Fruit fly (Drosophila melanogaster) Kc167 (cell line): ENCODE results near the gene plh.

Experiments
- Myc ChIP-seq: fragments of >200 bp; optimal IDR thresholded peaks from 2 replicates; lab custom pipeline; 2017; ENCODE audit warnings: missing external identifiers
- Sin3A ChIP-seq: fragments of >200 bp; optimal IDR thresholded peaks from 2 replicates; lab custom pipeline; 2018; ENCODE audit warnings: missing external identifiers
- h ChIP-seq: fragments of >200 bp; optimal IDR thresholded peaks from 3 replicates; lab custom pipeline; 2018; ENCODE audit warnings: missing external identifiers
- insv ChIP-seq: fragments of >200 bp; optimal IDR thresholded peaks from 3 replicates; lab custom pipeline; 2018; ENCODE audit warnings: missing external identifiers
- psq ChIP-seq: fragments of >200 bp; optimal IDR thresholded peaks from 2 replicates; lab custom pipeline; 2017; ENCODE audit warnings: missing external identifiers
- ttk ChIP-seq: sonication (Bioruptor generic); optimal IDR thresholded peaks from 2 replicates; lab custom pipeline; 2017; ENCODE audit warnings: missing external identifiers

Gene plh

DNA sequence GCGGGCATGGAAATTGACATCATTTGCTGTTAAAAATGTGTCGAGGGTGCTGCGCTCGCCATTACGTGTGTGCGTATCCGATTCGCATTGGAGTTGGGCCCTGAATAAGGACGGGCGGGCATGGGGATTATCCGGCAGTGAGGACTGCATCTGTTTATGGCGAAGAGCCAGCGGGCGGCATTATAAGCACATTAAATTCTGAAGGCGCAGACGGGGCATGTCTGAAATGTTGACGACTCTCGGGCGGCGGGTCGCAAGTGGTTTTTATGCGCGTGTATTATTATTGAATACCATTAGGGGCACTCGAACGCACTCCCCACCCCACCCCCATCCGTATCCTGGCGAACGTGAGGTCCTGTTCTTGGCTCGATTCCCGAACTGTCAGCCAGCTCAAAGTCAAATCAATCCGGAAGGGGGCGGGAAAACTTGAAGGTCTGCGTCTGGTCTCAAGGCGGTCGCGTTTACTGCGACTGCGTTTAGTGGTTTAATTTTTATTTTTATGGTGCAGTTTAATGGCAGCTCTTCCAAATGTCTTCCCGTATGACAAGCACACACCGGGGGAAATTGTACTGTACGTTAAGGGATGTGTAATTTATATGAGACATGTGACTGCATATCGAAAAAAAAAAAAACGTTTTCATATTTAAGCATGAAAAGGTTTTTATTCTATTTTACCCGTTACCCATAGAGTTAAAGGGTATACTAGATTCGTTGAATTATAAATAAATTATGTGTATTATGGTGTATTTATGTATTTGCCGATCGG lies 32.4 kb downstream of the plh start:
- TF ChIP-seq ttk (no peak), psq (lab: Kevin White, UChicago) (no peak), Sin3A (no peak)

DNA sequence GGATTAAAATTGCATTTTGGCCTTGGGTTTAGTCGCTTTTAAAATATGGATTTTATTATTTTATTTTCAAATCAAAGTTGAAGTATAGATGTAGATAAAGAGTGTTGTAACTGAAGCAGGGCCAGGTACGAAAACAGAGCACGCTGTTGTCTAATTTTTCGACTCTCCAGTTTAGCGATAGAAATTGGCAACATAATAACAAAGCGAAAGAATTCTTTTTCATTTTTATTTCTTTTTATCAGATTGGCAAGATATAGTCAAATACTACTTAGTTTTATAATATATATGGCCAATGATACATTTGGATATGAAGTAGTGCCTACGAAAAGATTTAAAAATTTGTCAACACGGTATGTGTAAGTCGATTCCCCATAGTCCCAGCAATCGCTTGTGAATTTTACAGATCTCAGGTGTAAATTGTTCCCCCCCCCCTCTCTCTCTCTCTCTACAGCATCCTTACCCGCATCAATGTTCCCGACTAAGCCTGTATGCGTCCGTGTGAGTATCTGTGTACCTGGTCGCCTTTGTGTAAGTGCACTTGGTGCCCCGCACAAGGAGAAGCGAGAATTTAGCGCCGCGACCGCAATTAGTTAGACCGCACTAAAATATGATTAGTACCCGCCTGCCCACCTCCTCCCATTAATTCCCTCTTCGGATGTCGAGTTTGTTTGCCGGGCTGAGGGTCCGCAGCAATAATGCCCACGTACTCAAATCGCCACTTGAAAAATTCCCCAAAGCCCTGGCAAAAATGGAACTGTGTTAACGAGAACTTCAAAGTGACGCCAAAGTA lies 34.8 kb downstream of the plh start:
- no peak for TF ChIP-seq Myc
- TF ChIP-seq ttk = no peak
- TF ChIP-seq insv (lab: Kevin White, UChicago) = no peak
- no peak for TF ChIP-seq Sin3A

DNA sequence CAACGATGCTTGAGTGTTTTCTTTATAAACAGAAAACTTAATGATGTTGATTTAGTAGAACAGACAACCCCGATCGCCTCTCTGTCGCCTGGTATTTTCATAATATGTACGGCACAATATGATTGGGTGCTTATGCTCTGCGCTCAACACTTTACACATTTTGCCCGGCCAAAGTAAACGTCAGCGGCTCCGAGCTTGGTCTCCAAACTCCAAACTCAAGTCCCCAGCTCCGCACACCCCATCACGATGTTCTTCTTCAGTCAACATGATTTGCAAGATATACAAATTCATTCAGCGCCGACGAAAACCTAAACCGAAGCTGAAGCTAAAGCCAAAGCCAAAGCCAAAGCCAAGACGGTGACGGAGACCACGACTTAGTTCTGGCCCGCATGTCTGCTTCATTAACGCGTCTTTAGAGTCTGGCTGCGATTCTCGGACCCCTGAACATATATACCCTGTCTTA lies 35.5 kb downstream of the plh start:
- TF ChIP-seq ttk (no peak), h (lab: Kevin White, UChicago) (no peak), insv (lab: Kevin White, UChicago) (no peak), psq (lab: Kevin White, UChicago) (no peak), Sin3A (no peak), Myc (no peak)

DNA sequence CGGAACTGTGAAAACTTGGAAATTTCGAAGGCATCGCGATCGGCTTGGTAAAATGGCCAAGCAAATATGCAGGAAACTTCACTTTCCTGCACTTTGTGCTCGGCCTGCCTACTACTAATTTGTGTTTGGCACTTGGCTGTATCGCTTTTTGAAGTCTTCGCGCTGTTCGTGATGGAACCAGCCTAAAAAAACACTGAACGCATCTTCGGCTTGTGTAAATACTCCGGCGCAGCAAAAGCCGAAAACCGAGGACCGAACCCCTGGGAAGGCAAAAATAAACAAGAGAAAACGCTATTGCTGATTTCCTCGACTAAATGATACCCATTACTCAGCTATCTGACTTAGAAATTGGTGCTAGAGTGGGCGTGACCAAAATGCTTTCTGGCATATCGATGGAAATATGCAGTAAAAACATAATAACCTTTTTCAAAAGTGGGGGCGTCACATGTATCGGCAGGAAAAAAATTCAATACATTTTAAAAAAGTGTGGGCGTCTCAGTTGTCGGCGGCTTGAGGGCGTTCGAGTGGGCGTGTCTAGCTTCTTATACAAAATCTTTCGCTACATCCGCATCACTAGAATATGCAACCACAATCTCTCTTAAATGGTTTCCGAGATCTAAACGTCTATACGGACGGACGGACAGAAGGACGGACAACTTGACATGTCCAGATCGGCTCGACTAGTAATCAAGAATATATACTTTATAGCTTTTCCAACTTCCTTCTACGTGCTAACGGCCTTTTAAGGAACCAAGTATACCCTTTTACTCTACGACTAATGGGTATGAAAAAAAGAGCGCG lies 36.1 kb downstream of the plh start:
- TF ChIP-seq psq (lab: Kevin White, UChicago) = no peak
- no peak for TF ChIP-seq ttk
- TF ChIP-seq Sin3A = no peak
- TF ChIP-seq h (lab: Kevin White, UChicago) = no peak
- no peak for TF ChIP-seq insv (lab: Kevin White, UChicago)

DNA sequence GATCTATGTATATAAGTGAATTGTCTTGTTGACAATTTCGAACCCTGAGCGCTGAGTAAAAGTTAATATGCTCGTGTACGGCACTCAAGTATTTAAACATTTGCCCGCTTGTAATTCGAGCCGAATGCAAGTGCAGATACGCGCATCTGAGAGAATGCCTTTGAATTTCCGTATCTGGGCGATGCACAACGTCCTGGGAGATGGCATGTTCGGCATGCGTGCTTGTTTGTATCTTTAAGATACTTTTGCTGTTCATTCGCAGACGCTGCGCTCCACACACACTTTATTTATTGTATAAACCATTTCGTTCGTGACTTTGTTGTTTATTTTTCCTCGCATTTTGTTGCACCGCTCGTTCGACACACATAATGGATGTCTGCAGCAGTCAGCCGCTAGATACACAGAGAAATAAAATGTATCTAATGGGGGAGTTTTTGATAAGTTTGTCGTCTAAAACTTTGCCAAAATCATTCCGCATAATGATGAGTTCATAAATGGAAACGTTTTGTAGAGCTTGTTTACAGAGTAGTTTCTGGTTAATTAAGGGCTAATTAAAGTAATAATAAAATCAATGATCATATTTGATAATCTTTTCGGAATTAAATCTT lies 37.0 kb downstream of the plh start:
- TF ChIP-seq Sin3A (no peak), ttk (no peak), psq (lab: Kevin White, UChicago) (no peak), Myc (no peak), h (lab: Kevin White, UChicago) (no peak)

DNA sequence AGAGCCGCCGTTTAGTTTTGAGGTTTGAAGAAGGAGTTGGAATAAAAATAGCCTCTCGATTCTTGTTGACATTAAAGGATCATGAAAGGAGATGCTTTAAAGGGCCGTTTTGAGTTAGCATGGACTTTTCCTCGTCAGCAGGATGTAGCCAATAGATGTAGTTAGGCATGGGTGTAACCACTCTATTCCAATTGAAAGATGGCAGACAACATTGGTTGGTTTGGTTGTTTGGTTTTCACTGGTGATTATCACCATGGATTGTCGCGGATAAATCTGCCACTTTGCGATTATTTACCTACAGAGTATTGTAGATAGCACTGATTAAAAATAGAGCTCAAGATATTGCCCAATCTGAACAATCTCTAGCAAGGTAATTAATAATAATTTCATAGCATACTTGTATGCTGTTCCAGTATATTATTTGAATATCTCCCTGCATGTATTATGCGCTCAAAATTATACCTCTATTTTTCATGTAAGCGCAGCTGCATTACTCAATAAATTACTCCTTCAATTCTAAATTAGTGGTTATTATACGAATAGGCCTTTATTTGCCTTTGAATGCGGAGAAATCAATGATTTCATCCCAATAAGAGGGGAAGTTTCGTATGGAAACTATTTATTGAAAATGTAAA lies 37.8 kb downstream of the plh start:
- TF ChIP-seq ttk = no peak
- TF ChIP-seq Sin3A = no peak
- TF ChIP-seq psq (lab: Kevin White, UChicago) = no peak
- no peak for TF ChIP-seq insv (lab: Kevin White, UChicago)
- TF ChIP-seq Myc = no peak

DNA sequence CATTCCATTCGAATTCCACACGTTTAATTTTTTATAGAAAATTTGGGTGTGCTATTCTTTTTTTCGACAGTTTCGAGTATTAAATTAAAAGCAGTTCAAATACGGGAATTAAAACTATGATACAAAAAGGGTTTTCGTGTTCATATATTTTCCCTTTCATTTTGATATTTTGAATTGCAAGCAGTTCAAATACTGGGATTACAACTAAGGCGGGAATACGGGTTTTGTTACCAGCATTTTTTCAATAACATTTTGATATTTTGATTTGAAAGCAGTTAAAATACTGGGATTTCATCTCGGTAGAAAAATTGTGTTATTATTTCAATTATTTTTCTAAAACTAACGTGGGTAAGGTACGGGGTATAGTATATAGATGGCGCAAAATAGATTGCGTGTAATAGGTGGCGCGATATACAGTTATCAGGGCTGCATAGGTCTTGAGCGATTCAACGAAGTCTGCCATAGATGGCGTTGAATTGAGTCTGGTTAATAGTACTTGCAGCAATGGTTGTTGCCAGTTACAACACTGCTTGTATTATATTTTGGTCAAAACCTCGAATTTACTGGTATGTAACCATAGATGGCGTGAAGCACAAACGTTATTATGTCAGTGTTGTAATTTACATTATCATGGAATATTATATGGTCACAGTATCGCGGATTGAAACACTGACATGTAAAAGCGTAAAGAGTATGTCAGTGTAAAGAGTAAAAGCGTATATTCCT lies 40.3 kb downstream of the plh start:
- TF ChIP-seq ttk (no peak), insv (lab: Kevin White, UChicago) (no peak), h (lab: Kevin White, UChicago) (no peak), Myc (no peak), Sin3A (no peak), psq (lab: Kevin White, UChicago) (no peak)

DNA sequence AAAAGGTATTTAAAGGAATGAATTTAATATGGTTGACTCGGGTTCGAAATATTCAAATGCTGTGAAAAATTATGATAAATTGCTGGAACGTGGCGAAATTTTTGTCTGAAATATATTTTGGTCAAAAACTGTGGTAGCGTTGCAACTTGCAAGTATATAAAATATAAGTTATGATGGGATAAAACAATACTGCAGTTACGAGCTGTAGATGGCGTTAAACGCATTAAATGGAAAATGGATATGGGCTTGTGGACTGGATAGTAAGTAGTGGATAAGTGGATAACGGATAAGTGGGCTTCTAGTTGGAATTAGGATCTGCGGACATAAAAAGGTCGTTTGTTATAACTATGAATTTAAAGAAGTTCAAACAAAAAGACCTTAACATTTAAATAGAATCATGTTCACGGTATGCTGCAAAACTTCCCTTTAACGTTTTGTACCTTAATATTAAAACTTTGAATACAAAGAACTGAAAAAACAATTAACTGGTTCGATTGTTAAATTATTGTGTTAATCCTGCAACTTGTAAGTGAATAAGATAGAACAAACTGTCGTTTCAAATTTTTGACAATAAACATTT lies 41.5 kb downstream of the plh start:
- TF ChIP-seq insv (lab: Kevin White, UChicago) (no peak), Myc (no peak), psq (lab: Kevin White, UChicago) (no peak), h (lab: Kevin White, UChicago) (no peak), ttk (no peak), Sin3A (no peak)

DNA sequence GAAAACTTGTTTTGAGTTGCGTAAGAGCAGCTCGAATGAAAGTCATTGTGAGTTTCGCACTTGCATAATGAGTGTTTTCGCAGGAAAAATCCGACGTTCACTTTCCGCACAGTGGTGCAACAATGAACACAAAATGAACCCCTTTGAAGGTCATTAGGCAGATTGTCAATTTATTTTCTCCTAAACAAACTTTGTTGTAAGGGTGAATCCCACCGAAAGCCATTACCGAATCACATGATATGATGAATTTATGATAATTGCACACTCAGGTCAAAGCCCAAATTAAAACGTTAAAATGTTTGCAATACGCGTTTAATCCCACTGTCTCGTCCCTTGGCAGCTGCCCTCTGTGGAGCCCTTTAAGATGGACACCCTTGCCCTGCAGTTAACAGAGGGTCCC lies 43.5 kb downstream of the plh start:
- TF ChIP-seq insv (lab: Kevin White, UChicago) (no peak), h (lab: Kevin White, UChicago) (no peak), Myc (no peak), psq (lab: Kevin White, UChicago) (no peak), ttk (no peak), Sin3A (no peak)

DNA sequence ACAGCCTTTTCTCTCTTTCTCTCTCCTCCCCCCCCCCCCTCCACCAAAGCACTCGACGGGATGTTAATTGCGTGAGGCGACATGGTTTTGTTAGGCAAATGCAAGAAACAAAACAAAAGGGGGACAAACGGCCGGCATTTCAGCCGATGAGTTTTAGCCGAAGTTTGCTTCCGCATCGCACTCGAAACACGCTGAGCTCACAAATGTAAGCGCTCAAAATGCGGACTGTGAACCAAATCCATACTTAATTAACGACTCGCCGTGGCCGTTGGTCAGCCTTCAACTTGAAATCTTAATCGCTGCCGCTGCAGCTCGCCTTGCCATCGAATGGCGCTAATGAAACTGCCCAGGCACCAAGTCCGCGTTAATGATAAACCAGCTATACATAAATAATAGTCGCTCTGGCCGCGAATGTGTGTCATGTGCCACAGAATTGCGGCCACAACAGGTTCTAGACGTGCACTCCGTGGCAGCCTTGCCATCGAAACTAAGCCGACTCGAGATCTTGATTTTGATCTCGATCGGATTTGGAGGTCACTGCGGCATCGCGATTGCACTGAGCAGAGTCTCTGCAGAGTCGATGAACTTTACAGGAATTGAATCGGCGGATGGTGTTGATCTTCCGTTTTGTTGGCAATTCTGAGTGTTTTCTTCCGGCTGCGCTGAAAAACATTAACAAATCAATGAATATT lies 44.4 kb downstream of the plh start:
- TF ChIP-seq psq (lab: Kevin White, UChicago) (no peak), Myc (no peak), insv (lab: Kevin White, UChicago) (no peak), Sin3A (no peak), ttk (no peak), h (lab: Kevin White, UChicago) (no peak)
